Worm (Caenorhabditis elegans): ENCODE results near the gene lron-10.

lron-10 gene

ce11 chrIII:10632590-10633402 lies 11.6 kb upstream of the lron-10 start, which contains the start of gene Y39A1A.10 (continued):
- no peak for TF ChIP-seq sptf-1 (tag; optimal IDR thresholded peaks at IDR 0.05)
- TF ChIP-seq nhr-85 (tag) = peak; percentile 86
- no peak for TF ChIP-seq zag-1 (tag; optimal IDR thresholded peaks at IDR 0.05)
- TF ChIP-seq jun-1 (tag; optimal IDR thresholded peaks at IDR 0.05) = peak; percentile 26
- TF ChIP-seq xbp-1 (tag; optimal IDR thresholded peaks at IDR 0.05) = no peak
- TF ChIP-seq sox-4 (tag; optimal IDR thresholded peaks at IDR 0.05) = no peak
- TF ChIP-seq tlp-1 (tag; optimal IDR thresholded peaks at IDR 0.05) = no peak
- no peak for TF ChIP-seq lin-39 (tag; optimal IDR thresholded peaks at IDR 0.05)
- TF ChIP-seq sup-37 (GFP tag; optimal IDR thresholded peaks at IDR 0.05) = no peak
- peak; percentile 37 for TF ChIP-seq blmp-1 (tag; optimal IDR thresholded peaks at IDR 0.05)
- TF ChIP-seq efl-3 (GFP tag; optimal IDR thresholded peaks at IDR 0.05) = no peak
- no peak for TF ChIP-seq pax-3 (tag; optimal IDR thresholded peaks at IDR 0.05)
- TF ChIP-seq rnt-1 (tag; optimal IDR thresholded peaks at IDR 0.05) = peak; percentile 10
- no peak for TF ChIP-seq unc-62 (GFP tag; optimal IDR thresholded peaks at IDR 0.05)
- peak; percentile 52 for TF ChIP-seq nhr-71 (tag; optimal IDR thresholded peaks at IDR 0.05)
- TF ChIP-seq snu-23 (GFP tag; optimal IDR thresholded peaks at IDR 0.05) = peak; percentile 24
- TF ChIP-seq elt-2 (tag; optimal IDR thresholded peaks at IDR 0.05) = no peak
- no peak for TF ChIP-seq isw-1 (GFP tag; IDR thresholded peaks at IDR 0.05)
- TF ChIP-seq fkh-8 (tag; optimal IDR thresholded peaks at IDR 0.05) = peak; percentile 38

ce11 chrIII:10631870-10632509 lies 10.8 kb upstream of the lron-10 start:
- TF ChIP-seq ztf-11 (tag; optimal IDR thresholded peaks at IDR 0.05) (peak in 1 of 2 experiments; percentile 90), lsy-2 (tag; optimal IDR thresholded peaks at IDR 0.05) (no peak), pax-3 (tag; optimal IDR thresholded peaks at IDR 0.05) (no peak), ceh-82 (tag; optimal IDR thresholded peaks at IDR 0.05) (no peak), unc-86 (tag; optimal IDR thresholded peaks at IDR 0.05) (peak; percentile 25), C04F5.9 (tag; optimal IDR thresholded peaks at IDR 0.05) (no peak), ama-1 (optimal IDR thresholded peaks at IDR 0.05) (no peak), skn-1 (tag; optimal IDR thresholded peaks at IDR 0.05) (no peak), tbx-2 (tag; optimal IDR thresholded peaks at IDR 0.05) (peak; percentile 66), Y116A8C.19 (tag; optimal IDR thresholded peaks at IDR 0.05; ENCODE audit: borderline replicate concordance) (no peak), unc-30 (tag; optimal IDR thresholded peaks at IDR 0.05) (no peak), rnt-1 (tag; optimal IDR thresholded peaks at IDR 0.05) (no peak), pag-3 (tag; optimal IDR thresholded peaks at IDR 0.05; ENCODE audit: borderline replicate concordance, insufficient read depth) (no peak), ets-5 (GFP tag; IDR thresholded peaks at IDR 0.05) (no peak)

ce11 chrIII:10629795-10630194 lies 8.6 kb upstream of the lron-10 start:
- TF ChIP-seq Y116A8C.19 (tag; optimal IDR thresholded peaks at IDR 0.05; ENCODE audit: borderline replicate concordance) (no peak), grh-1 (GFP tag; IDR thresholded peaks at IDR 0.05) (no peak), nhr-47 (tag; optimal IDR thresholded peaks at IDR 0.05) (peak; percentile 2), unc-86 (tag; optimal IDR thresholded peaks at IDR 0.05) (no peak), sup-37 (GFP tag; optimal IDR thresholded peaks at IDR 0.05) (no peak), hlh-4 (tag; optimal IDR thresholded peaks at IDR 0.05) (no peak), nhr-85 (tag) (peak; percentile 76), mep-1 (tag; optimal IDR thresholded peaks at IDR 0.05) (peak; percentile 11), ceh-88 (GFP tag; IDR thresholded peaks at IDR 0.05) (no peak), unc-62 (GFP tag; optimal IDR thresholded peaks at IDR 0.05) (no peak)
